Fruit fly (Drosophila melanogaster): ENCODE data around the gene Ssu72.
A peak's percentile ranks its signal among the peaks of the same experiment; 100 is the strongest.

Ssu72 gene

DNA sequence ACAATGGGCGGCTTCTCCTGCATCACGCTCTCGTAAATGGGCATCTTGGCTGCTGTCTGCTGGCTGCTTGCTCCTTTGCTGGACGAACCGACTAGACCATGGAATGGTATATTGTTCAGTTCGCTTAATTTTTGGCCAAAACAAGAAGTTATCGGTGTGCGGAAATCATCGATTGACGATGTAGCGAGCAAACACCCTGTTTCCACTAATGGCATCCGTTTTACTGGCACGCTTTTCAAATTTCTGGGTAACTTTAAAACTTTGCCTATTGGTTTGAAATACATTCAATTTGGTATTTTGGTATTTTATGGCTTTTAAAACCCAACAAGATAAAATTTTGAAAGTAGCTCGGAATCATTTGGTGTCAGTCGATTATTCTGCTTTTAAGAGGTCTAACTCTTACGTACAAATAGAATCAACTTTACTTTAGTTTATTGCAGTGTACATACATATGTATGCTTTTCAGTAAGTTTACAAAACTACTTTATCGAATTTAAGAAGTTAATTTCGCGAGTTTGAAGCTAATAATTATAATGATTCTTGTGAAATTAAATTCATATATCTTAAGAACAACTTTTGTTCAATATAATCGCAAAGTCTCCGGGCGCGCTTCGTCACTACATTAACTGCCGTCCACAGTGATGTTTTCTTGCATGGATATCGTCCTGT, 18.4 kb upstream of the Ssu72 start, which contains the start of gene Arp10:
TSS of gene Arp10 (minus strand) at position 304 of the 669 bp plus-strand sequence.
- TF ChIP-seq CG6163 (GFP tag; IDR thresholded peaks at IDR 0.05) (no peak), Eip78C (GFP tag) (peak; percentile 55), Sox15 (GFP tag; optimal IDR thresholded peaks at IDR 0.05) (no peak), Hr39 (GFP tag; optimal IDR thresholded peaks at IDR 0.05) (no peak), fd85E (GFP tag; optimal IDR thresholded peaks at IDR 0.05) (no peak), salr (GFP tag; optimal IDR thresholded peaks at IDR 0.05) (no peak), fd59A (GFP tag; optimal IDR thresholded peaks at IDR 0.05) (no peak), Met (GFP tag; optimal IDR thresholded peaks at IDR 0.05) (no peak), CG3919 (GFP tag; optimal IDR thresholded peaks at IDR 0.05) (no peak), achi (GFP tag; optimal IDR thresholded peaks at IDR 0.05) (peak; percentile 28), CG16779 (tag; optimal IDR thresholded peaks at IDR 0.05) (no peak), Gug (GFP tag; IDR thresholded peaks at IDR 0.05) (no peak), ss (GFP tag; optimal IDR thresholded peaks at IDR 0.05) (no peak), CG34406 (GFP tag; optimal IDR thresholded peaks at IDR 0.05) (no peak), acj6 (GFP tag; optimal IDR thresholded peaks at IDR 0.05) (no peak), Hr38 (GFP tag; optimal IDR thresholded peaks at IDR 0.05) (no peak), CG8319 (GFP tag; optimal IDR thresholded peaks at IDR 0.05) (no peak), Hr4 (GFP tag; optimal IDR thresholded peaks at IDR 0.05) (peak; percentile 30), esn (GFP tag; optimal IDR thresholded peaks at IDR 0.05) (peak; percentile 17), CG8632 (GFP tag; optimal IDR thresholded peaks at IDR 0.05) (no peak), Sox14 (GFP tag; optimal IDR thresholded peaks at IDR 0.05) (no peak), Eip75B (GFP tag; optimal IDR thresholded peaks at IDR 0.05) (no peak), fkh (GFP tag; optimal IDR thresholded peaks at IDR 0.05) (no peak), CG15336 (GFP tag; IDR thresholded peaks at IDR 0.05) (no peak), vri (GFP tag; optimal IDR thresholded peaks at IDR 0.05) (no peak), dac (GFP tag; optimal IDR thresholded peaks at IDR 0.05) (no peak), topi (GFP tag; optimal IDR thresholded peaks at IDR 0.05) (peak; percentile 5), Ets96B (tag; optimal IDR thresholded peaks at IDR 0.05) (peak; percentile 7), CG9139 (GFP tag; optimal IDR thresholded peaks at IDR 0.05) (no peak), eg (GFP tag; IDR thresholded peaks at IDR 0.05) (no peak), CG6276 (GFP tag; optimal IDR thresholded peaks at IDR 0.05) (no peak), CG8119 (GFP tag; IDR thresholded peaks at IDR 0.05) (no peak), CG10631 (GFP tag; optimal IDR thresholded peaks at IDR 0.05) (no peak), lz (GFP tag; optimal IDR thresholded peaks at IDR 0.05) (no peak), pdm3 (GFP tag; optimal IDR thresholded peaks at IDR 0.05) (no peak), CG31627 (GFP tag; optimal IDR thresholded peaks at IDR 0.05) (peak; percentile 26), spab (GFP tag; optimal IDR thresholded peaks at IDR 0.05) (no peak), CG7368 (GFP tag; optimal IDR thresholded peaks at IDR 0.05) (no peak), svp (GFP tag) (no peak), CG11902 (GFP tag; optimal IDR thresholded peaks at IDR 0.05) (no peak), CG3032 (tag; optimal IDR thresholded peaks at IDR 0.05) (peak; percentile 12), net (GFP tag; optimal IDR thresholded peaks at IDR 0.05) (no peak), Eip93F (GFP tag; optimal IDR thresholded peaks at IDR 0.05) (no peak), Smox (GFP tag; optimal IDR thresholded peaks at IDR 0.05) (no peak)

Data from whole organism, prepupa.